Worm (Caenorhabditis elegans): ENCODE data around the gene str-185.

DNA sequence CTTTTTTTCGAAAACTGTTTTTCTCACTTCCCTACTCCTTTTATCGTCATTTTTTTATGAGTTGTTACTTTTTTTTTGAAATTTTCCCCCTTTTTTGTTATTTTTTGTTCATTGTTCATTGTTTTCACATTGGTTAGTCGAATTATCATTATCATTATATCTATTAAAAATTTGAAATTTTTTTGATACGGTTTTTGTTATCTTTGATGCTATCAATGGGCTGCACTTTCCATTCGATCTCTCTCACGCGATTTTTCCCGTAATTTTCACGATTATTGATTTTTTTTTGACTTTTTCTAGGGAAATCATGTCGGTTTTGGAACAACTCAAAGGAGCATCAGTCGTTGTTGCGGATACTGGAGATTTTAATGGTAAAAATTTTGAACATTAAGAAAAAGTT is 43.5 kb downstream of the str-185 start, which contains the start of gene tald-1:
- TF ChIP-seq him-1 (tag; optimal IDR thresholded peaks at IDR 0.05) (no peak), dao-5 (tag; optimal IDR thresholded peaks at IDR 0.05) (no peak), W03F9.2 (tag; optimal IDR thresholded peaks at IDR 0.05) (no peak)
